Worm (Caenorhabditis elegans): ENCODE results near the gene Y38E10A.28.

Y38E10A.28 gene

DNA sequence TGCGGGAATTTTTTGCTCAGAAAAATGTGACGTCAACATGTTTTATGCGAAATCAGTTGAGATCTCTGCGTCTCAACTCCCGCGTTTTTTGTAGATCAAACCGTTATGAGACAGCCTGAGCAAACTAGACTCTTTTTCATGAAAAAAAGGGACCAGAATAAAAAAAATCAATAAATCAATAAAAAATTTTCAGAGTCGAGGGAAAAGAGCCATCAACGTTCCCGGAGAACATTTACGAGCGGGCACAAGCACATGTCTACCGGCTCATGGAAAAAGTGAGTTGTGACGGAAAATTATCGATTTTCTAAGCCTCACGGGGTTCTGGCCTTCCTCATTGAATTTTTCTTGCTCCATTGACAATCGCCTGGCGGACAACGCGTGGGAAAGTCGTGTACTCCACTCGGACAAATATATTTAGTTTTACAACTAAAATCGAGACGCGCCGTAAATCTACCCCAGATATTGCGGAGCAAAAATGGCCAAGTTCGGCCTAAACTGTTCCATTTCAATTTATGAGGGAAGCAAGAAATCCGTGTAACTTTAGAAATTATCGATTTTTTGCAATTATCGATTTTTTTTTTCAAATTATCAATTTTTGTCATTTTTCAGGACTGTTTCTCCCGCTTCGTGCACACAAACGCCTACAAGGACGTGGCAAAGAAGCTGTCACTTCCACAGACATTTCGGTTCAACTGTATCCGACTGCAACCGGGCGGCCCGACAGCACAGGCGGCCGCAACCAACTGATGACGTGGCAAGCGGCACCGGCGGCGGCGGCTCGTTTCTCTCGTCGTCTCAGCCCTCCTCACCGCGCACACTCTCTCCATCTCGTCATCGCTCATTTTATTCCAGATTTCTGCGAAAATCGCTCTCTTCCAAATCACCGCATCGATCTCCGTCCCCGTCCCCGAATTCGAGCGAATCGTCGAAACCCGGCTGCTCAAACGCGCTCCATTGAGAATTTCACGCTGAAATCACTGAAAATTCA lies 41.7 kb downstream of the Y38E10A.28 start:
- TF ChIP-seq R02D3.7 (tag; optimal IDR thresholded peaks at IDR 0.05) (no peak), ceh-28 (tag; optimal IDR thresholded peaks at IDR 0.05) (peak; percentile 69)

- peak; percentile 29 for TF ChIP-seq ceh-28 (tag; optimal IDR thresholded peaks at IDR 0.05)
- no peak for TF ChIP-seq nhr-237 (tag; optimal IDR thresholded peaks at IDR 0.05)
- no peak for TF ChIP-seq aly-2 (tag; optimal IDR thresholded peaks at IDR 0.05)
Measured at ce11 chrII:12671892-12672291, 42.4 kb downstream of the Y38E10A.28 start.

ce11 chrII:12672512-12672911 lies 43.0 kb downstream of the Y38E10A.28 start:
- TF ChIP-seq aly-2 (tag; optimal IDR thresholded peaks at IDR 0.05) (no peak), ceh-16 (tag; optimal IDR thresholded peaks at IDR 0.05) (no peak), nhr-11 (tag; optimal IDR thresholded peaks at IDR 0.05) (no peak), nfya-1 (tag; optimal IDR thresholded peaks at IDR 0.05; ENCODE audit: insufficient read depth) (no peak), ZK546.5 (tag; optimal IDR thresholded peaks at IDR 0.05) (no peak), nhr-25 (tag; optimal IDR thresholded peaks at IDR 0.05) (no peak), lin-15B (tag; optimal IDR thresholded peaks at IDR 0.05) (peak; percentile 14), ceh-28 (tag; optimal IDR thresholded peaks at IDR 0.05) (no peak)

- TF ChIP-seq fos-1 (tag; optimal IDR thresholded peaks at IDR 0.05) (no peak), nhr-237 (tag; optimal IDR thresholded peaks at IDR 0.05) (no peak), tbx-2 (tag; optimal IDR thresholded peaks at IDR 0.05) (no peak), nhr-28 (tag; optimal IDR thresholded peaks at IDR 0.05) (no peak), ceh-82 (tag; optimal IDR thresholded peaks at IDR 0.05) (no peak), nhr-76 (tag; optimal IDR thresholded peaks at IDR 0.05) (no peak), unc-62 (GFP tag; optimal IDR thresholded peaks at IDR 0.05) (no peak), egl-5 (tag; optimal IDR thresholded peaks at IDR 0.05) (no peak), elt-3 (tag; optimal IDR thresholded peaks at IDR 0.05) (no peak), lin-39 (tag; optimal IDR thresholded peaks at IDR 0.05) (no peak), R02D3.7 (tag; optimal IDR thresholded peaks at IDR 0.05) (no peak), pqm-1 (tag; optimal IDR thresholded peaks at IDR 0.05) (no peak), lsy-12 (tag; optimal IDR thresholded peaks at IDR 0.05) (no peak), elt-1 (tag; optimal IDR thresholded peaks at IDR 0.05) (no peak), unc-39 (tag; optimal IDR thresholded peaks at IDR 0.05) (no peak), ama-1 (optimal IDR thresholded peaks at IDR 0.05) (no peak), ZK546.5 (tag; optimal IDR thresholded peaks at IDR 0.05) (no peak), lin-15B (tag; optimal IDR thresholded peaks at IDR 0.05) (no peak), fkh-10 (GFP tag; optimal IDR thresholded peaks at IDR 0.05) (no peak)
Measured at ce11 chrII:12673311-12673710, 43.8 kb downstream of the Y38E10A.28 start.

DNA sequence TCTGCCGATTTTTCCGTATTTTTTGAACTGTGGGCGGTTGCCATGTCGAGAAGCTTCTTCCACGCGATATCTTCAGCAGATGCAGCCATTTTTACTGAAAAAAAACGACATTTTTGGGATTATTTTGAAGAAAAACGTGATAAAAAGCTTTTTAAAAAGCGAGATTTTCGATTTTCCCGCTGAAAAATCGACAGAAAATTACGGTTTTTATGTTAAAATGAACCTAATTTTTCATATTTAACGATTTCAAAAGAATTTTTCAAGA lies 48.2 kb downstream of the Y38E10A.28 start, which contains the start of gene Y38E10A.22:
Gene Y38E10A.22, minus strand, starts transcription at position 101 of the 265 bp plus-strand sequence.
- TF ChIP-seq ceh-28 (tag; optimal IDR thresholded peaks at IDR 0.05) (no peak), pha-4 (tag; optimal IDR thresholded peaks at IDR 0.05) (no peak), jun-1 (tag; optimal IDR thresholded peaks at IDR 0.05) (no peak), ztf-4 (tag; optimal IDR thresholded peaks at IDR 0.05) (no peak), egl-27 (tag; optimal IDR thresholded peaks at IDR 0.05) (no peak), unc-62 (GFP tag; optimal IDR thresholded peaks at IDR 0.05) (no peak), ZK546.5 (tag; optimal IDR thresholded peaks at IDR 0.05) (no peak), eor-1 (tag; optimal IDR thresholded peaks at IDR 0.05) (no peak), ztf-11 (tag; optimal IDR thresholded peaks at IDR 0.05) (no peak)

Measured in whole organism, L3 larva.